Fruit fly (Drosophila melanogaster): ENCODE data around the gene ACXD.

- TF ChIP-seq tj (GFP tag; optimal IDR thresholded peaks at IDR 0.05) (no peak), CG7045 (GFP tag; optimal IDR thresholded peaks at IDR 0.05) (no peak), pad (GFP tag; optimal IDR thresholded peaks at IDR 0.05) (no peak), CG12768 (GFP tag; optimal IDR thresholded peaks at IDR 0.05) (no peak), Clk (GFP tag; optimal IDR thresholded peaks at IDR 0.05) (no peak), Hr96 (GFP tag; optimal IDR thresholded peaks at IDR 0.05) (no peak), ovo (GFP tag; optimal IDR thresholded peaks at IDR 0.05) (no peak), CG5204 (GFP tag; optimal IDR thresholded peaks at IDR 0.05) (no peak), CG7101 (tag; optimal IDR thresholded peaks at IDR 0.05) (no peak), Crg-1 (GFP tag; optimal IDR thresholded peaks at IDR 0.05) (no peak), CG14711 (tag; optimal IDR thresholded peaks at IDR 0.05) (no peak), kay (GFP tag; ENCODE audit: borderline replicate concordance) (no peak), toe (GFP tag; optimal IDR thresholded peaks at IDR 0.05) (no peak)
Observed at dm6 chr3L:2248335-2248734, 10.9 kb downstream of the ACXD start, which contains the start of gene CG32305.
